Fruit fly (Drosophila melanogaster): ENCODE data around the gene mab-21.

Gene mab-21

dm6 chrX:6022090-6022489 lies 9.1 kb upstream of the mab-21 start (continued):
- TF ChIP-seq ab (GFP tag; optimal IDR thresholded peaks at IDR 0.05) (no peak), B-H2 (GFP tag; optimal IDR thresholded peaks at IDR 0.05) (no peak), Poxn (GFP tag; IDR thresholded peaks at IDR 0.05) (no peak), bsh (GFP tag; optimal IDR thresholded peaks at IDR 0.05) (peak in 1 of 2 experiments; percentile 2), sens (GFP tag) (peak; percentile 69), CG18262 (tag; optimal IDR thresholded peaks at IDR 0.05) (peak; percentile 26), caup (GFP tag; optimal IDR thresholded peaks at IDR 0.05; ENCODE audit: severe bottlenecking) (no peak), dmrt11E (tag; optimal IDR thresholded peaks at IDR 0.05) (peak; percentile 47), NFAT (GFP tag; IDR thresholded peaks at IDR 0.05) (no peak)

- no peak for TF ChIP-seq CG9215 (GFP tag; IDR thresholded peaks at IDR 0.05)
- TF ChIP-seq bowl (GFP tag; IDR thresholded peaks at IDR 0.05), result no peak
- TF ChIP-seq lbe (GFP tag; optimal IDR thresholded peaks at IDR 0.05), result peak; percentile 39
- TF ChIP-seq CG7963 (GFP tag; IDR thresholded peaks at IDR 0.05; ENCODE audit: partially characterized antibody), result no peak
These were observed 8.4 kb upstream of the mab-21 start for dm6 chrX:6021414-6021813.

dm6 chrX:6020254-6020653 lies 7.3 kb upstream of the mab-21 start:
- TF ChIP-seq CG1603 (tag; optimal IDR thresholded peaks at IDR 0.05) (peak; percentile 18), tll (GFP tag; optimal IDR thresholded peaks at IDR 0.05) (no peak), Drgx (GFP tag; IDR thresholded peaks at IDR 0.05) (0 out of 2 replicates have a peak, but pooled peaks have one; percentile 32), zf30C (GFP tag; optimal IDR thresholded peaks at IDR 0.05) (no peak), B-H2 (GFP tag; optimal IDR thresholded peaks at IDR 0.05) (no peak), trh (GFP tag; optimal IDR thresholded peaks at IDR 0.05) (no peak), CG6683 (GFP tag; optimal IDR thresholded peaks at IDR 0.05) (no peak), Lim3 (GFP tag; IDR thresholded peaks at IDR 0.05) (no peak), sna (GFP tag; IDR thresholded peaks at IDR 0.05; ENCODE audit: partially characterized antibody) (no peak), lbe (GFP tag; optimal IDR thresholded peaks at IDR 0.05) (peak; percentile 64), CG18011 (GFP tag; optimal IDR thresholded peaks at IDR 0.05) (no peak), YL-1 (GFP tag; optimal IDR thresholded peaks at IDR 0.05) (no peak), unpg (GFP tag; optimal IDR thresholded peaks at IDR 0.05) (no peak), CG42726 (GFP tag; IDR thresholded peaks at IDR 0.05; ENCODE audit: partially characterized antibody) (no peak), ash1 (GFP tag; optimal IDR thresholded peaks at IDR 0.05) (no peak), repo (GFP tag; optimal IDR thresholded peaks at IDR 0.05) (no peak), sens (GFP tag) (peak; percentile 31), tgo (GFP tag; IDR thresholded peaks at IDR 0.05) (no peak), E2f1 (GFP tag; IDR thresholded peaks at IDR 0.05) (no peak), chn (GFP tag; optimal IDR thresholded peaks at IDR 0.05) (no peak), nom (GFP tag; optimal IDR thresholded peaks at IDR 0.05) (peak; percentile 45), CG2129 (GFP tag; IDR thresholded peaks at IDR 0.05; ENCODE audit: partially characterized antibody) (no peak), Fer1 (GFP tag; optimal IDR thresholded peaks at IDR 0.05) (no peak), corto (GFP tag; optimal IDR thresholded peaks at IDR 0.05) (peak; percentile 42), Nf-YA (GFP tag; IDR thresholded peaks at IDR 0.05) (no peak), CG12744 (GFP tag; optimal IDR thresholded peaks at IDR 0.05) (no peak), Asciz (GFP tag; optimal IDR thresholded peaks at IDR 0.05) (no peak), eyg (GFP tag; optimal IDR thresholded peaks at IDR 0.05) (no peak), CG12299 (tag; optimal IDR thresholded peaks at IDR 0.05) (no peak), nmo (GFP tag; optimal IDR thresholded peaks at IDR 0.05) (no peak), MESR4 (GFP tag; optimal IDR thresholded peaks at IDR 0.05) (no peak), Dad (GFP tag; optimal IDR thresholded peaks at IDR 0.05) (no peak)
